Worm (Caenorhabditis elegans) whole organism, L2 larva: ENCODE data around the gene nspe-8.

ENCODE experiments used
- C34F6.9 ChIP-seq: fragments of 150-350 bp; optimal IDR thresholded peaks from 2 replicates; lab custom pipeline; 2014; ENCODE audit warnings: missing biosample characterization, missing genetic modification characterization
- F13H6.1 ChIP-seq: sonication (generic microtip); optimal IDR thresholded peaks from 2 replicates; lab custom pipeline; 2016; ENCODE audit warnings: missing genetic modification characterization, missing compliant biosample characterization
- R02D3.7 ChIP-seq: fragments of 150-350 bp; optimal IDR thresholded peaks from 2 replicates; lab custom pipeline; 2014; ENCODE audit warnings: missing biosample characterization, missing genetic modification characterization
- Y55F3AM.14 ChIP-seq: fragments of 200-800 bp; sonication (Bioruptor generic); optimal IDR thresholded peaks from 2 replicates; lab custom pipeline; 2018; ENCODE audit warnings: mild to moderate bottlenecking, missing genetic modification characterization, missing compliant biosample characterization
- ZK546.5 ChIP-seq: sonication (generic microtip); optimal IDR thresholded peaks from 2 replicates; lab custom pipeline; 2017; ENCODE audit warnings: missing biosample characterization, missing genetic modification characterization
- alr-1 ChIP-seq: fragments of 150-350 bp; optimal IDR thresholded peaks from 2 replicates; lab custom pipeline; 2014; ENCODE audit warnings: missing biosample characterization, missing genetic modification characterization
- ama-1 ChIP-seq: fragments of 150-350 bp; optimal IDR thresholded peaks from 2 replicates; lab custom pipeline; 2018; ENCODE audit warnings: inconsistent platforms
- ceh-82 ChIP-seq: fragments of 150-350 bp; optimal IDR thresholded peaks from 2 replicates; lab custom pipeline; 2014; ENCODE audit warnings: missing biosample characterization, missing genetic modification characterization
- dmd-4 ChIP-seq: sonication (generic microtip); optimal IDR thresholded peaks from 2 replicates; lab custom pipeline; 2017; ENCODE audit warnings: missing biosample characterization, missing genetic modification characterization
- elt-1 ChIP-seq: fragments of 150-350 bp; optimal IDR thresholded peaks from 2 replicates; lab custom pipeline; 2014; ENCODE audit warnings: missing biosample characterization, missing genetic modification characterization
- elt-3 ChIP-seq: sonication (generic microtip); optimal IDR thresholded peaks from 2 replicates; lab custom pipeline; 2017; ENCODE audit warnings: missing biosample characterization, missing genetic modification characterization
- fos-1 ChIP-seq: fragments of 150-350 bp; optimal IDR thresholded peaks from 2 replicates; lab custom pipeline; 2014; ENCODE audit warnings: missing biosample characterization, missing genetic modification characterization
- gmeb-1 ChIP-seq: fragments of 150-350 bp; optimal IDR thresholded peaks from 2 replicates; lab custom pipeline; 2014; ENCODE audit warnings: missing biosample characterization, missing genetic modification characterization
- lin-11 ChIP-seq: fragments of 150-350 bp; sonication (generic microtip); optimal IDR thresholded peaks from 2 replicates; lab custom pipeline; 2014; ENCODE audit warnings: missing biosample characterization, missing genetic modification characterization, inconsistent platforms, mixed read lengths
- lsy-2 ChIP-seq, 2 experiments: fragments of 150-350 bp in 1 of 2; sonication (generic microtip) in 1 of 2; optimal IDR thresholded peaks; 2 replicates each; lab custom pipeline; 2014 to 2017; ENCODE audit warnings: missing biosample characterization in 2 of 2, missing genetic modification characterization in 2 of 2
- mab-5 ChIP-seq: fragments of 150-350 bp; optimal IDR thresholded peaks from 2 replicates; lab custom pipeline; 2014; ENCODE audit warnings: missing biosample characterization, missing genetic modification characterization
- mbf-1 ChIP-seq: sonication (generic microtip); optimal IDR thresholded peaks from 2 replicates; lab custom pipeline; 2017; ENCODE audit warnings: missing biosample characterization, missing genetic modification characterization
- mdl-1 ChIP-seq, 2 experiments: fragments of 150-350 bp in 1 of 2; sonication (generic microtip) in 1 of 2; optimal IDR thresholded peaks; 2 replicates each; lab custom pipeline; 2017; ENCODE audit warnings: missing biosample characterization in 2 of 2, missing genetic modification characterization in 2 of 2
- nhr-11 ChIP-seq: fragments of 150-350 bp; optimal IDR thresholded peaks from 2 replicates; lab custom pipeline; 2014; ENCODE audit warnings: missing biosample characterization, missing genetic modification characterization
- nhr-12 ChIP-seq: fragments of 150-350 bp; optimal IDR thresholded peaks from 2 replicates; lab custom pipeline; 2014; ENCODE audit warnings: missing biosample characterization, missing genetic modification characterization
- nhr-129 ChIP-seq: fragments of 150-350 bp; optimal IDR thresholded peaks from 2 replicates; lab custom pipeline; 2014; ENCODE audit warnings: missing biosample characterization, missing genetic modification characterization
- nhr-21 ChIP-seq: fragments of 150-350 bp; optimal IDR thresholded peaks from 2 replicates; lab custom pipeline; 2014; ENCODE audit warnings: missing biosample characterization, missing genetic modification characterization
- nhr-25 ChIP-seq: fragments of 150-350 bp; sonication (generic microtip); optimal IDR thresholded peaks from 3 replicates; lab custom pipeline; 2014; ENCODE audit warnings: missing biosample characterization, missing genetic modification characterization
- nhr-6 ChIP-seq: fragments of 150-350 bp; optimal IDR thresholded peaks from 2 replicates; lab custom pipeline; 2014; ENCODE audit warnings: missing biosample characterization, missing genetic modification characterization
- nhr-77 ChIP-seq: fragments of 150-350 bp; optimal IDR thresholded peaks from 2 replicates; lab custom pipeline; 2014; ENCODE audit warnings: missing biosample characterization, missing genetic modification characterization
- peb-1 ChIP-seq: fragments of 150-350 bp; optimal IDR thresholded peaks from 2 replicates; lab custom pipeline; 2014; ENCODE audit warnings: missing biosample characterization, missing genetic modification characterization
- sem-4 ChIP-seq: fragments of 150-350 bp; optimal IDR thresholded peaks from 2 replicates; lab custom pipeline; 2014; ENCODE audit warnings: missing biosample characterization, missing genetic modification reagents, missing genetic modification characterization
- skn-1 ChIP-seq: sonication (generic microtip); optimal IDR thresholded peaks from 2 replicates; lab custom pipeline; 2017; ENCODE audit warnings: missing biosample characterization, missing genetic modification characterization
- sma-3 ChIP-seq: sonication (generic microtip); optimal IDR thresholded peaks from 2 replicates; lab custom pipeline; 2016; ENCODE audit warnings: missing genetic modification reagents, missing genetic modification characterization, missing compliant biosample characterization
- sma-9 ChIP-seq, 2 experiments: fragments of 150-350 bp in 1 of 2; sonication (generic microtip) in 1 of 2; optimal IDR thresholded peaks; 2 replicates each; lab custom pipeline; 2014 to 2016; ENCODE audit warnings: missing genetic modification characterization in 2 of 2, mild to moderate bottlenecking in 1 of 2, missing biosample characterization in 1 of 2, missing compliant biosample characterization in 1 of 2, missing genetic modification reagents in 1 of 2, moderate library complexity in 1 of 2
- unc-39 ChIP-seq: fragments of 150-350 bp; optimal IDR thresholded peaks from 2 replicates; lab custom pipeline; 2014; ENCODE audit warnings: missing biosample characterization, missing genetic modification characterization
- ztf-11 ChIP-seq: sonication (generic microtip); optimal IDR thresholded peaks from 2 replicates; lab custom pipeline; 2017; ENCODE audit warnings: missing biosample characterization, missing genetic modification characterization

Gene nspe-8

ce11 chrII:12655816-12656215 lies 34.1 kb upstream of the nspe-8 start:
- TF ChIP-seq ceh-82: no peak
- no peak for TF ChIP-seq nhr-77 (tag; lab: Kevin White, UChicago)
- TF ChIP-seq nhr-129 (tag; lab: Kevin White, UChicago): no peak
- TF ChIP-seq lsy-2 (tag; optimal IDR thresholded peaks at IDR 0.05; lab: Kevin White, UChicago): no peak
- TF ChIP-seq ztf-11 (tag; lab: Kevin White, UChicago): no peak
- no peak for TF ChIP-seq alr-1 (tag; lab: Kevin White, UChicago)
- no peak for TF ChIP-seq ama-1 (lab: Kevin White, UChicago)
- no peak for TF ChIP-seq mdl-1 (tag; optimal IDR thresholded peaks at IDR 0.05; lab: Kevin White, UChicago)
- TF ChIP-seq nhr-25 (tag; lab: Kevin White, UChicago): no peak
- no peak for TF ChIP-seq lin-11 (tag; lab: Kevin White, UChicago)
- TF ChIP-seq elt-3: no peak
- TF ChIP-seq nhr-6 (tag; lab: Kevin White, UChicago): no peak
- no peak for TF ChIP-seq nhr-11 (tag; lab: Kevin White, UChicago)
- TF ChIP-seq, all 48 proteins: peak for 0

- TF ChIP-seq mbf-1 (tag; lab: Kevin White, UChicago): no peak
- TF ChIP-seq elt-1 (tag; lab: Kevin White, UChicago): no peak
- no peak for TF ChIP-seq mab-5 (tag; lab: Kevin White, UChicago)
- no peak for TF ChIP-seq sem-4 (tag; lab: Kevin White, UChicago)
- no peak for TF ChIP-seq ztf-11 (tag; lab: Kevin White, UChicago)
- no peak for TF ChIP-seq nhr-12
- TF ChIP-seq unc-39 (tag; lab: Kevin White, UChicago): no peak
- TF ChIP-seq dmd-4 (tag; lab: Kevin White, UChicago): no peak
- TF ChIP-seq Y55F3AM.14 (GFP tag; lab: Kevin White, UChicago): no peak
- TF ChIP-seq R02D3.7: no peak
- TF ChIP-seq sma-9 (GFP tag; optimal IDR thresholded peaks at IDR 0.05; lab: Kevin White, UChicago): no peak
- TF ChIP-seq sma-9 (tag; optimal IDR thresholded peaks at IDR 0.05; lab: Kevin White, UChicago): no peak
- no peak for TF ChIP-seq nhr-25 (tag; lab: Kevin White, UChicago)
- no peak for TF ChIP-seq alr-1 (tag; lab: Kevin White, UChicago)
- no peak for TF ChIP-seq sma-3 (GFP tag; lab: Kevin White, UChicago)
- TF ChIP-seq gmeb-1 (tag; lab: Kevin White, UChicago): no peak
- TF ChIP-seq peb-1 (tag; lab: Kevin White, UChicago): no peak
- TF ChIP-seq lin-11 (tag; lab: Kevin White, UChicago): no peak
- no peak for TF ChIP-seq mdl-1 (tag; optimal IDR thresholded peaks at IDR 0.05; lab: Kevin White, UChicago)
- no peak for TF ChIP-seq ama-1 (lab: Kevin White, UChicago)
These were observed 32.7 kb upstream of the nspe-8 start, which contains the start of gene rgs-4 for ce11 chrII:12654447-12654846. rgs-4 (plus strand) TSS chrII:12654747.

- TF ChIP-seq sma-9 (GFP tag; optimal IDR thresholded peaks at IDR 0.05; lab: Kevin White, UChicago) (no peak), sma-9 (tag; optimal IDR thresholded peaks at IDR 0.05; lab: Kevin White, UChicago) (no peak), nhr-25 (tag; lab: Kevin White, UChicago) (no peak), gmeb-1 (tag; lab: Kevin White, UChicago) (no peak), ztf-11 (tag; lab: Kevin White, UChicago) (no peak)
These were observed 18.6 kb upstream of the nspe-8 start, which contains the start of gene nhr-235 for ce11 chrII:12640370-12640769. nhr-235 (plus strand) TSS chrII:12640670.

DNA sequence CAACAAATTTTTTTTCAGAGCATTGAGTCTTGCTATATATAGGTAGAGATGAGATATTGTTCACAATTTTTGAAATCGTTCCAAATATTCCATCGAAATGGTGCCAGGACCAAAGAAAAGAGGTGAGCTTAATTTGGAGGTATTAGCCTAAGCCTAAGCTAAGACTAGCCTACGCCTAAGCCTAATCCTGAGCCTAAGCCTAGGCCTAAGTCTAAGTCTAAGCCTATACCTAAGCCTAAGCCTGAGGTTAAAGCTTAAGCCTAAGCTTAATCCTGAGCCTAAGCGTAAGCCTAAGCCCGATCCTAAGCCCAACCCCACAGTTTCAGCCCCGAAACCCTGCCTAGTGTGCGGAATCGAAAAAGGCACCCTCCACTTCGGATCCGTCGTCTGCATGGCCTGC lies 14.8 kb upstream of the nspe-8 start, which contains the start of gene nhr-234:
Gene nhr-234, plus strand, starts transcription at position 77 of the 400 bp plus-strand sequence.
- TF ChIP-seq Y55F3AM.14 (GFP tag; lab: Kevin White, UChicago): no peak
- no peak for TF ChIP-seq C34F6.9 (tag; lab: Kevin White, UChicago)
- no peak for TF ChIP-seq nhr-6 (tag; lab: Kevin White, UChicago)
- no peak for TF ChIP-seq skn-1 (tag; lab: Kevin White, UChicago)
- TF ChIP-seq F13H6.1 (tag; lab: Kevin White, UChicago): no peak
- TF ChIP-seq ZK546.5: no peak
- TF ChIP-seq ceh-82: no peak
- no peak for TF ChIP-seq elt-1 (tag; lab: Kevin White, UChicago)
- no peak for TF ChIP-seq mab-5 (tag; lab: Kevin White, UChicago)
- no peak for TF ChIP-seq dmd-4 (tag; lab: Kevin White, UChicago)
- no peak for TF ChIP-seq lin-11 (tag; lab: Kevin White, UChicago)
- TF ChIP-seq ama-1 (lab: Kevin White, UChicago): no peak
- no peak for TF ChIP-seq nhr-21

DNA sequence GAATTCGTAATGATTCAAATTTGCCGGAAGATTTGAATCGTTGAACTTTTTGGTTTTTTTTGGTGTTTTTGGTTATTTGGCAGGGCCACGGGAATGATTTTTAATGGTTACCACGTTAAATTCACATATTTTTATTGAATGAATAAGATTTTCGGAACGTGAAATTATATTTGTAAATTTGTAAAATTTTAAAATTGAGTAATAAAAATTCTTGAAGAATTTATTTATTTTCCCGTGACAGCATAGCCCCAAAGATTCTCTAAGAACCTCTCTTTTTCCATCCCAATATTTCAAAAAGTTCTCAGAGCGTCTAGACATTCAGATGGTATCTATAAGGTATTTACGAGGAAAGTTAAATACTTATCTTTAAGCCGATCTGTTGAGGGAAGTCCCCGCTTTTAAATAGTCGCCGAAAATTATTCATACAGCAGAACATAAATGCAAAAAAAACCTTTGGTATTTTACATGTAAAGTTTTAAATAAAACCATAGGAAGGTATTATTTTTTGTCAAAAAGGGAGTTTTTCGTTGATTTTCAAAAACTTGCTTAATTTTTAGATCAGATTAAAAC lies 13.1 kb upstream of the nspe-8 start, which contains the start of gene Y38E10A.17:
Gene Y38E10A.17, minus strand, starts transcription at position 51 of the 570 bp plus-strand sequence.
- TF ChIP-seq ZK546.5: no peak
- TF ChIP-seq lin-11 (tag; lab: Kevin White, UChicago): no peak
- TF ChIP-seq F13H6.1 (tag; lab: Kevin White, UChicago): no peak
- TF ChIP-seq fos-1 (tag; lab: Kevin White, UChicago): no peak
- TF ChIP-seq sma-9 (GFP tag; optimal IDR thresholded peaks at IDR 0.05; lab: Kevin White, UChicago): peak; percentile 44
- no peak for TF ChIP-seq sma-9 (tag; optimal IDR thresholded peaks at IDR 0.05; lab: Kevin White, UChicago)
